Worm (Caenorhabditis elegans) whole organism, L3 larva: Measurements from ENCODE around the gene srbc-45.

Source experiments
- aly-2 ChIP-seq: fragments of 150-350 bp; optimal IDR thresholded peaks from 2 replicates; lab custom pipeline; 2014; ENCODE audit warnings: missing biosample characterization, missing genetic modification characterization
- ceh-28 ChIP-seq: fragments of 150-350 bp; optimal IDR thresholded peaks from 2 replicates; lab custom pipeline; 2014; ENCODE audit warnings: missing biosample characterization, missing genetic modification reagents, missing genetic modification characterization
- ceh-9 ChIP-seq: sonication (generic microtip); optimal IDR thresholded peaks from 2 replicates; lab custom pipeline; 2018; ENCODE audit warnings: missing biosample characterization, missing genetic modification characterization
- daf-12 ChIP-seq: fragments of 150-350 bp; optimal IDR thresholded peaks from 2 replicates; lab custom pipeline; 2014; ENCODE audit warnings: missing biosample characterization, missing genetic modification reagents, missing genetic modification characterization
- egl-5 ChIP-seq: fragments of 150-350 bp; optimal IDR thresholded peaks from 2 replicates; lab custom pipeline; 2017; ENCODE audit warnings: missing biosample characterization, missing genetic modification reagents, missing genetic modification characterization, inconsistent platforms
- elt-1 ChIP-seq: fragments of 150-350 bp; optimal IDR thresholded peaks from 2 replicates; lab custom pipeline; 2014; ENCODE audit warnings: missing biosample characterization, missing genetic modification characterization
- elt-2 ChIP-seq: sonication (generic microtip); optimal IDR thresholded peaks from 2 replicates; lab custom pipeline; 2016; ENCODE audit warnings: missing genetic modification reagents, mild to moderate bottlenecking, missing genetic modification characterization, missing compliant biosample characterization
- elt-3 ChIP-seq, 3 experiments: fragments of 150-350 bp in 1 of 3; sonication (generic microtip) in 2 of 3; optimal IDR thresholded peaks; 2 replicates in 2 of 3; 4 replicates in 1 of 3; lab custom pipeline; 2014 to 2017; ENCODE audit warnings: missing biosample characterization in 3 of 3, missing genetic modification characterization in 3 of 3
- eor-1 ChIP-seq, 2 experiments: fragments of 150-350 bp; optimal IDR thresholded peaks; 2 replicates each; lab custom pipeline; 2014 to 2018; ENCODE audit warnings: missing biosample characterization in 2 of 2, missing genetic modification characterization in 2 of 2
- fkh-2 ChIP-seq: fragments of 150-350 bp; optimal IDR thresholded peaks from 2 replicates; lab custom pipeline; 2014; ENCODE audit warnings: missing biosample characterization, missing genetic modification reagents, missing genetic modification characterization
- fos-1 ChIP-seq: fragments of 150-350 bp; optimal IDR thresholded peaks from 2 replicates; lab custom pipeline; 2014; ENCODE audit warnings: missing biosample characterization, missing genetic modification characterization
- hmg-11 ChIP-seq: sonication (generic microtip); optimal IDR thresholded peaks from 2 replicates; lab custom pipeline; 2016; ENCODE audit warnings: missing genetic modification characterization, missing compliant biosample characterization
- jun-1 ChIP-seq: fragments of 150-350 bp; optimal IDR thresholded peaks from 2 replicates; lab custom pipeline; 2014; ENCODE audit warnings: missing biosample characterization, missing genetic modification reagents, missing genetic modification characterization
- lin-15B ChIP-seq: fragments of 150-350 bp; optimal IDR thresholded peaks from 2 replicates; lab custom pipeline; 2014; ENCODE audit warnings: missing biosample characterization, missing genetic modification characterization
- lsy-12 ChIP-seq: sonication (generic microtip); optimal IDR thresholded peaks from 2 replicates; lab custom pipeline; 2016; ENCODE audit warnings: mild to moderate bottlenecking, missing genetic modification characterization, missing compliant biosample characterization
- mdl-1 ChIP-seq: fragments of 150-350 bp; optimal IDR thresholded peaks from 2 replicates; lab custom pipeline; 2014; ENCODE audit warnings: missing biosample characterization, missing genetic modification characterization
- nfya-1 ChIP-seq: sonication (generic microtip); optimal IDR thresholded peaks from 2 replicates; lab custom pipeline; 2017; ENCODE audit warnings: missing genetic modification characterization, mild to moderate bottlenecking, missing compliant biosample characterization, antibody characterized with exemption, moderate library complexity; ENCODE audit not compliant: insufficient read depth
- nhr-11 ChIP-seq: fragments of 150-350 bp; optimal IDR thresholded peaks from 2 replicates; lab custom pipeline; 2014; ENCODE audit warnings: missing biosample characterization, missing genetic modification characterization
- nhr-12 ChIP-seq: fragments of 150-350 bp; optimal IDR thresholded peaks from 2 replicates; lab custom pipeline; 2014; ENCODE audit warnings: missing biosample characterization, missing genetic modification characterization
- nhr-23 ChIP-seq: fragments of 150-350 bp; optimal IDR thresholded peaks from 2 replicates; lab custom pipeline; 2014; ENCODE audit warnings: missing biosample characterization, missing genetic modification reagents, missing genetic modification characterization
- nhr-237 ChIP-seq: fragments of 150-350 bp; optimal IDR thresholded peaks from 2 replicates; lab custom pipeline; 2014; ENCODE audit warnings: missing biosample characterization, missing genetic modification characterization
- nhr-28 ChIP-seq: fragments of 150-350 bp; optimal IDR thresholded peaks from 2 replicates; lab custom pipeline; 2014; ENCODE audit warnings: missing biosample characterization, missing genetic modification characterization
- nhr-43 ChIP-seq: sonication (generic microtip); optimal IDR thresholded peaks from 2 replicates; lab custom pipeline; 2016; ENCODE audit warnings: mild to moderate bottlenecking, missing genetic modification characterization, missing compliant biosample characterization; ENCODE audit not compliant: poor library complexity, severe bottlenecking
- nhr-67 ChIP-seq: fragments of 150-350 bp; optimal IDR thresholded peaks from 2 replicates; lab custom pipeline; 2014; ENCODE audit warnings: missing biosample characterization, missing genetic modification characterization
- nhr-76 ChIP-seq: fragments of 150-350 bp; sonication (generic microtip); optimal IDR thresholded peaks from 5 replicates; lab custom pipeline; 2014; ENCODE audit warnings: missing biosample characterization, missing genetic modification characterization
- nhr-77 ChIP-seq: fragments of 150-350 bp; optimal IDR thresholded peaks from 2 replicates; lab custom pipeline; 2014; ENCODE audit warnings: missing biosample characterization, missing genetic modification characterization
- pha-4 ChIP-seq: fragments of 150-350 bp; optimal IDR thresholded peaks from 2 replicates; lab custom pipeline; 2014; ENCODE audit warnings: missing biosample characterization, missing genetic modification reagents, missing genetic modification characterization
- sea-2 ChIP-seq: fragments of 150-350 bp; sonication (generic microtip); optimal IDR thresholded peaks from 4 replicates; lab custom pipeline; 2014; ENCODE audit warnings: missing biosample characterization, missing genetic modification reagents, missing genetic modification characterization
- skn-1 ChIP-seq: fragments of 150-350 bp; optimal IDR thresholded peaks from 2 replicates; lab custom pipeline; 2014; ENCODE audit warnings: missing biosample characterization, missing genetic modification characterization
- snpc-4 ChIP-seq: fragments of 150-350 bp; optimal IDR thresholded peaks from 2 replicates; lab custom pipeline; 2014; ENCODE audit warnings: missing biosample characterization, missing genetic modification characterization
- tbx-2 ChIP-seq: sonication (generic microtip); optimal IDR thresholded peaks from 2 replicates; lab custom pipeline; 2016; ENCODE audit warnings: mild to moderate bottlenecking, missing genetic modification characterization, missing compliant biosample characterization
- unc-39 ChIP-seq: sonication (generic microtip); optimal IDR thresholded peaks from 4 replicates; lab custom pipeline; 2017; ENCODE audit warnings: missing biosample characterization, missing genetic modification characterization
- zag-1 ChIP-seq: fragments of 150-350 bp; optimal IDR thresholded peaks from 2 replicates; lab custom pipeline; 2014; ENCODE audit warnings: missing biosample characterization, missing genetic modification characterization
- ztf-11 ChIP-seq: fragments of 150-350 bp; optimal IDR thresholded peaks from 2 replicates; lab custom pipeline; 2014; ENCODE audit warnings: missing biosample characterization, missing genetic modification characterization
- ztf-4 ChIP-seq: fragments of 150-350 bp; optimal IDR thresholded peaks from 2 replicates; lab custom pipeline; 2014; ENCODE audit warnings: missing biosample characterization, missing genetic modification characterization

srbc-45 gene

DNA sequence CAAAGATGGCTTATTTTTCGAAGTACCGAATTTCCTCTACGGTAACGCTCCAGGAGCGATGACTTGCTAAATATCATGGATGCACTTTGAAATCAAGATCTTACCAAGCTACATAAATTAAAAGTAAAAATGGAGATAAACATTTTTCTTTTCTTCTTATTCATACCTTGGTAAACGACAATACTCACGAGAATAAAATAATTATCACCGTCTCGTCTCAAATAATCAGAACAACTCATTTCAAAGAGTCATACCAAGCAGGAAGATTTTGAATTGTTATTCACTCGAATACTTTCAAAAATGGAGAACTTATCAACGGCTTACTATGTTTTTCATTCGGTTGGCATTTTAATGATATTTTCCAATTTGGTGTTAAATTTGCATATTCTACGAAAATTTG is at the start of gene srbc-45:
TSS of gene srbc-45 (plus strand) at position 301 of the 400 bp plus-strand sequence.
- TF ChIP-seq lsy-12 (tag; lab: Kevin White, UChicago) (no peak), ztf-11 (tag; lab: Kevin White, UChicago) (no peak), nhr-12 (tag; lab: Kevin White, UChicago) (no peak), unc-39 (no peak), nhr-76 (no peak), elt-2 (no peak), nhr-11 (tag; lab: Kevin White, UChicago) (no peak), nhr-237 (tag; lab: Kevin White, UChicago) (no peak), sea-2 (no peak), skn-1 (tag; lab: Kevin White, UChicago) (no peak), elt-3 (tag; optimal IDR thresholded peaks at IDR 0.05; lab: Kevin White, UChicago) (no peak), fkh-2 (tag; lab: Kevin White, UChicago) (no peak), aly-2 (no peak), nhr-43 (no peak), ceh-28 (tag; lab: Kevin White, UChicago) (no peak), lin-15B (no peak), nhr-28 (tag; lab: Kevin White, UChicago) (no peak)

DNA sequence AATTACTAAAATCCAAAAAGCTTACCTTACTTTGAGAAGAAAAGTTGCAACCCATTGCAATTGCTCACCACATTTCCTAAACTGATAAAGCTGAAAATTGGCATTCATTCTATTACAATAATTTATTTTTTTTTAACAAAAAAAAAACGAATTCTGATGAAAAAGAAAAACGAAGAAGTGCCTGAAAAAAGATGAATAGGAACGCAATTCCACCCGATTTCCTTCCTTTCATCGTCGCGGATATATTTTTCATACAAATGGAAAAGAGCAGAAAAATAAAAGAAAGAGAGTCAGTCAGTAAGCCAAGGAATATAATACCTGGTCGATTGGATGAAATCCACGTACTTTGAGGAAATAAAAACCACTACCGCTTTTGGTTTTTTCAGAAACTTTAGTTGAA is 48.5 kb upstream of the srbc-45 start, which contains the start of gene gpa-13:
TSS of gene gpa-13 (minus strand) at position 101 of the 400 bp plus-strand sequence.
- TF ChIP-seq lsy-12 (tag; lab: Kevin White, UChicago): no peak
- TF ChIP-seq nhr-76: no peak
- TF ChIP-seq pha-4 (tag; lab: Kevin White, UChicago): no peak
- TF ChIP-seq tbx-2 (tag; lab: Kevin White, UChicago): no peak
- TF ChIP-seq ceh-28 (tag; lab: Kevin White, UChicago): no peak
- TF ChIP-seq egl-5: no peak

DNA sequence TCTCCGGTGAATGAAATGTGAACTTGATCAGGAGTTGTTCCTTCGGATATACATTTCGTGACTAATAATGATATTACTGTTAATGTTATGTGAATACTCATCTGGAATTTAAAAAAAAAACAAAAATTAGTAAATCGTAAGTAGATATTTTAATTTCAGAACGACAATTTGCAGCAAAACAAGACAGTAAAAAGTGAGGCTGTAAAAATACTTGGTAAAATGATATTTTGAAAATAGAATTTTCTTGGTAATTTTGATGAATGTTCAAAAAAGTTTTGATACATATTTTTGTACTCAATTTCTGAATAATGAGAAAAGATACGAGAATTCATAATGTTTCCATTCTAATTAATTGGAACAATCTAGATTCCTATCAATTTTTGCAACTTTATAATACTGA is 43.7 kb upstream of the srbc-45 start, which contains the start of gene papl-1:
TSS of gene papl-1 (minus strand) at position 101 of the 400 bp plus-strand sequence.
- no peak for TF ChIP-seq hmg-11 (tag; lab: Kevin White, UChicago)
- no peak for TF ChIP-seq pha-4 (tag; lab: Kevin White, UChicago)
- no peak for TF ChIP-seq nhr-237 (tag; lab: Kevin White, UChicago)
- no peak for TF ChIP-seq mdl-1
- TF ChIP-seq nhr-12 (tag; lab: Kevin White, UChicago): no peak
- no peak for TF ChIP-seq lin-15B
- no peak for TF ChIP-seq elt-1 (tag; lab: Kevin White, UChicago)
- no peak for TF ChIP-seq nfya-1 (tag; lab: Kevin White, UChicago)
- TF ChIP-seq unc-39: no peak
- no peak for TF ChIP-seq jun-1 (tag; lab: Kevin White, UChicago)
- TF ChIP-seq nhr-43: no peak
- TF ChIP-seq lsy-12 (tag; lab: Kevin White, UChicago): no peak
- no peak for TF ChIP-seq ceh-28 (tag; lab: Kevin White, UChicago)
- no peak for TF ChIP-seq nhr-23
- no peak for TF ChIP-seq nhr-67 (tag; lab: Kevin White, UChicago)
- no peak for TF ChIP-seq nhr-77 (tag; lab: Kevin White, UChicago)
- TF ChIP-seq elt-3 (tag; optimal IDR thresholded peaks at IDR 0.05; lab: Kevin White, UChicago): no peak
- no peak for TF ChIP-seq fkh-2 (tag; lab: Kevin White, UChicago)
- TF ChIP-seq ztf-4 (tag; lab: Kevin White, UChicago): no peak
- no peak for TF ChIP-seq zag-1 (tag; lab: Kevin White, UChicago)

DNA sequence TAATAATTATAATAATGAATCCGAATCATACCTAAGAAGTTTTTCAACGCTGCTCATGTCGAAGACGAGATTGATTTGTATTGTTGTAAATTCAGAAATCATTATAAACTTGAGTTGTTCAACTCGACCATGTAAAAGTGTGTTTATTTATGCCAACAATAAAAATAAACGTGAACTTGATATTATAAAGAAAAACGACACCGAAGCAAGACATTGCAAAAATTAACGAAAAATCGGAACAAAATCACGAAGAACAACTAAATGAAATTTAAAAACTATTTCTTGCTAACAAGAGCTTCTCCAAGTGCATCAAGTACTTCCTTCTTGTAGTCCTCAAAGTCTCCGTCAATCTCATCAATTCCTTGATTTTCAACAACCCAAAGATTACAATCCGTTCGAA is 42.5 kb upstream of the srbc-45 start, which contains the start of gene F18E2.15:
TSS of gene F18E2.15 (minus strand) at position 101 of the 400 bp plus-strand sequence.
- TF ChIP-seq aly-2 (no peak), nhr-11 (tag; lab: Kevin White, UChicago) (no peak), snpc-4 (tag; lab: Kevin White, UChicago) (no peak), ztf-11 (tag; lab: Kevin White, UChicago) (no peak), nhr-28 (tag; lab: Kevin White, UChicago) (no peak), daf-12 (tag; lab: Kevin White, UChicago) (no peak), elt-1 (tag; lab: Kevin White, UChicago) (no peak), mdl-1 (no peak), ceh-9 (tag; lab: Kevin White, UChicago) (no peak), sea-2 (no peak), zag-1 (tag; lab: Kevin White, UChicago) (no peak), nfya-1 (tag; lab: Kevin White, UChicago) (no peak), lsy-12 (tag; lab: Kevin White, UChicago) (no peak), fos-1 (tag; lab: Kevin White, UChicago) (no peak), elt-3 (tag; optimal IDR thresholded peaks at IDR 0.05; lab: Kevin White, UChicago) (no peak), egl-5 (no peak), jun-1 (tag; lab: Kevin White, UChicago) (no peak), eor-1 (tag; optimal IDR thresholded peaks at IDR 0.05; lab: Kevin White, UChicago) (no peak)
- TF ChIP-seq, all 47 proteins: peak for 0
